Fruit fly (Drosophila melanogaster): ENCODE data around the gene Sfp24Bd.

Gene Sfp24Bd

DNA sequence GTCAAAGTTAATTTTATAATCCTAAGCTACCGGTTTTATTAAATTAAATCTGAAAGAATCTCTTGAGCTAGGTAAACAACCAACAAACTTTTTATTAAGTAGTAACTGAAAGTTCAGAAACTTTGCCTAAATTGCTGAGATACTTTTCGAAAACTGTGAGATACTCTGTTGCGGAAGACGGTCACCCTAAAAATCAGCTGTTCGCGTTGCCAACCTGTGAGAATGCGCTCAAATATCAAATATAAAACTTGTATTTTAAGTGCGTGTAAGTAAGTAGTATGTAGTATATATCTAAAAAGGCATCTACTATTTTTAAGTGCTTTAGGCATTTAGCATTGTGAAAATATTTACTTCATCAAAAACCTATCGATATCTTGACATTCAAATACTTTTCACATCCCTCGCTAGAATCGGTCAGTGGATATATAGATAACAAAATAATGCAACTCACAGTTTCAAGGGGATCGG is 44.0 kb upstream of the Sfp24Bd start, which contains the start of the genes CG31955 and CG2818 (continued):
- no peak for TF ChIP-seq Blimp-1 (GFP tag; optimal IDR thresholded peaks at IDR 0.05)
- TF ChIP-seq knrl (GFP tag; IDR thresholded peaks at IDR 0.05; ENCODE audit: partially characterized antibody): peak; percentile 68
- no peak for TF ChIP-seq CG7786 (GFP tag; optimal IDR thresholded peaks at IDR 0.05)
- TF ChIP-seq Stat92E (GFP tag; optimal IDR thresholded peaks at IDR 0.05): no peak
- TF ChIP-seq gro (GFP tag; optimal IDR thresholded peaks at IDR 0.05): no peak
- TF ChIP-seq MTF-1 (GFP tag; optimal IDR thresholded peaks at IDR 0.05; ENCODE audit: borderline replicate concordance): no peak
- TF ChIP-seq Fer1 (GFP tag; optimal IDR thresholded peaks at IDR 0.05): no peak
- no peak for TF ChIP-seq Sox102F (GFP tag; optimal IDR thresholded peaks at IDR 0.05)
- TF ChIP-seq lab (GFP tag; optimal IDR thresholded peaks at IDR 0.05): peak; percentile 23
- no peak for TF ChIP-seq Ada2b (GFP tag; IDR thresholded peaks at IDR 0.05)
- no peak for TF ChIP-seq Lpt (GFP tag; optimal IDR thresholded peaks at IDR 0.05)
- TF ChIP-seq Camta (GFP tag; optimal IDR thresholded peaks at IDR 0.05): no peak
- no peak for TF ChIP-seq Dek (tag; optimal IDR thresholded peaks at IDR 0.05)
- TF ChIP-seq CG10321 (GFP tag; IDR thresholded peaks at IDR 0.05): no peak
- TF ChIP-seq insv (GFP tag; optimal IDR thresholded peaks at IDR 0.05): no peak
- no peak for TF ChIP-seq CG11456 (GFP tag; IDR thresholded peaks at IDR 0.05)
- no peak for TF ChIP-seq CG1832 (GFP tag; optimal IDR thresholded peaks at IDR 0.05)
- TF ChIP-seq CG33557 (GFP tag; optimal IDR thresholded peaks at IDR 0.05): no peak
- no peak for TF ChIP-seq Hmr (GFP tag; optimal IDR thresholded peaks at IDR 0.05)
- no peak for TF ChIP-seq Atf-2 (GFP tag; optimal IDR thresholded peaks at IDR 0.05)
- TF ChIP-seq nom (GFP tag; optimal IDR thresholded peaks at IDR 0.05): no peak
- peak; percentile 57 for TF ChIP-seq dm (GFP tag; optimal IDR thresholded peaks at IDR 0.05)
- no peak for TF ChIP-seq Nf-YB (GFP tag; optimal IDR thresholded peaks at IDR 0.05)
- TF ChIP-seq CG10274 (GFP tag; optimal IDR thresholded peaks at IDR 0.05): no peak
- no peak for TF ChIP-seq ken (GFP tag; IDR thresholded peaks at IDR 0.05)
- TF ChIP-seq pum (GFP tag; optimal IDR thresholded peaks at IDR 0.05): no peak
- TF ChIP-seq crp (GFP tag; optimal IDR thresholded peaks at IDR 0.05): peak; percentile 71 to 96
- no peak for TF ChIP-seq CG12071 (GFP tag; optimal IDR thresholded peaks at IDR 0.05)
- no peak for TF ChIP-seq CG12299 (tag; optimal IDR thresholded peaks at IDR 0.05)
- no peak for TF ChIP-seq sr (GFP tag; IDR thresholded peaks at IDR 0.05)
- TF ChIP-seq shn (GFP tag; optimal IDR thresholded peaks at IDR 0.05): no peak
- TF ChIP-seq croc (GFP tag; conservative IDR thresholded peaks at IDR 0.05): no peak
- no peak for TF ChIP-seq ap (GFP tag; IDR thresholded peaks at IDR 0.05)
- no peak for TF ChIP-seq bab2 (GFP tag; optimal IDR thresholded peaks at IDR 0.05)
- TF ChIP-seq cad (GFP tag; optimal IDR thresholded peaks at IDR 0.05): no peak
- no peak for TF ChIP-seq CG4282 (GFP tag; optimal IDR thresholded peaks at IDR 0.05)
- TF ChIP-seq danr (GFP tag; IDR thresholded peaks at IDR 0.05): no peak
- no peak for TF ChIP-seq CG4730 (GFP tag; IDR thresholded peaks at IDR 0.05)
- TF ChIP-seq BEAF-32 (GFP tag; optimal IDR thresholded peaks at IDR 0.05): peak; percentile 80
- peak; percentile 9 for TF ChIP-seq CG15269 (tag; optimal IDR thresholded peaks at IDR 0.05)
- TF ChIP-seq CG13624 (GFP tag; optimal IDR thresholded peaks at IDR 0.05): peak; percentile 6
- no peak for TF ChIP-seq Awh (GFP tag; IDR thresholded peaks at IDR 0.05)
- TF ChIP-seq vvl (GFP tag; IDR thresholded peaks at IDR 0.05): no peak
- no peak for TF ChIP-seq schlank (tag; optimal IDR thresholded peaks at IDR 0.05)
- no peak for TF ChIP-seq Dip2 (GFP tag; IDR thresholded peaks at IDR 0.05)
- TF ChIP-seq dpn (GFP tag; optimal IDR thresholded peaks at IDR 0.05): peak in 1 of 2 experiments; percentile 14
- no peak for TF ChIP-seq Atf6 (GFP tag; IDR thresholded peaks at IDR 0.05)
- TF ChIP-seq Kr (GFP tag; optimal IDR thresholded peaks at IDR 0.05): no peak
- TF ChIP-seq Elba2 (GFP tag; optimal IDR thresholded peaks at IDR 0.05): no peak
- peak; percentile 58 for TF ChIP-seq CG3995 (GFP tag; optimal IDR thresholded peaks at IDR 0.05)
- TF ChIP-seq al (GFP tag; IDR thresholded peaks at IDR 0.05): no peak
